Worm (Caenorhabditis elegans) whole organism, L4/young adult: ENCODE measurements around the gene nhr-39.

Experiments used
- W03F9.2 ChIP-seq: fragments of 150-350 bp; optimal IDR thresholded peaks from 2 replicates; lab custom pipeline; 2014; ENCODE audit warnings: missing biosample characterization, missing genetic modification characterization
- dao-5 ChIP-seq: sonication (generic microtip); optimal IDR thresholded peaks from 2 replicates; lab custom pipeline; 2016; ENCODE audit warnings: missing genotype, missing genetic modification characterization, moderate library complexity, missing compliant biosample characterization
- him-1 ChIP-seq: sonication (generic microtip); optimal IDR thresholded peaks from 2 replicates; lab custom pipeline; 2016; ENCODE audit warnings: missing genotype, missing genetic modification reagents, missing genetic modification characterization, missing compliant biosample characterization

- TF ChIP-seq dao-5 (tag; lab: Kevin White, UChicago) (no peak), him-1 (no peak), W03F9.2 (tag; lab: Kevin White, UChicago) (no peak)
Measured at ce11 chrV:9338452-9338851, 35.3 kb downstream of the nhr-39 start.
